Worm (Caenorhabditis elegans): ENCODE results near the gene grl-1.

Gene grl-1

DNA sequence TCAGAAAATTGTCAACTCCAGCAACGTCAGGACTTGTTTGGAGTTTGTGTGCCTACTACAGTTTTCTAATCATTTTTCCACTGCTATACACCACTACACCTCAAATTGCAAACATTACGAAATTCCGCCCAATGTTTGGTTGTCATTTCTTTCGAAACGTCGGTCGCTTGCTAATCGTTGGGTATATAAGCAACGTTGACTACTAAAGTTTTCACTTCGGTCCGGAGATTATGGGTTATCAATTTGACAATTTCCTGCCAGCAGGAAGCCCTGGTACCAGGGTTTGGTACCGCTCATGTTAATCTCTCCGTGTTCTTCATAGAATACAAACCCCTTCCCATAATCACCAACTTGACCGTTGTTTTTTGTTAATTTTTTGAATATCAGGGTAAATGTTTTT is 42.4 kb upstream of the grl-1 start:
- TF ChIP-seq snpc-4 (GFP tag; optimal IDR thresholded peaks at IDR 0.05) (peak; percentile 78), snpc-4 (tag; optimal IDR thresholded peaks at IDR 0.05) (peak; percentile 92 to 99 (median 98)), lin-40 (tag; optimal IDR thresholded peaks at IDR 0.05) (peak; percentile 53), ztf-25 (GFP tag; IDR thresholded peaks at IDR 0.05) (no peak), fkh-3 (tag; optimal IDR thresholded peaks at IDR 0.05) (no peak), F39B2.1 (GFP tag; IDR thresholded peaks at IDR 0.05) (no peak), let-607 (tag; optimal IDR thresholded peaks at IDR 0.05) (peak; percentile 37 to 75), F37B4.10 (GFP tag; IDR thresholded peaks at IDR 0.05) (no peak), mxl-1 (tag; optimal IDR thresholded peaks at IDR 0.05) (no peak), F49E8.2 (tag; optimal IDR thresholded peaks at IDR 0.05; ENCODE audit: insufficient read depth) (no peak), tbp1 (GFP tag; optimal IDR thresholded peaks at IDR 0.05) (peak; percentile 27), nhr-80 (tag; optimal IDR thresholded peaks at IDR 0.05) (peak; percentile 66), madf-10 (tag; optimal IDR thresholded peaks at IDR 0.05) (peak; percentile 35), pha-4 (tag; optimal IDR thresholded peaks at IDR 0.05) (peak; percentile 83), egl-44 (GFP tag; IDR thresholded peaks at IDR 0.05) (no peak), aptf-3 (GFP tag; IDR thresholded peaks at IDR 0.05) (no peak), B0261.1 (tag; optimal IDR thresholded peaks at IDR 0.05) (peak; percentile 54), lag-1 (GFP tag; IDR thresholded peaks at IDR 0.05) (no peak), gei-17 (GFP tag; optimal IDR thresholded peaks at IDR 0.05) (peak; percentile 14), ekl-4 (GFP tag; IDR thresholded peaks at IDR 0.05) (no peak), madf-3 (GFP tag; IDR thresholded peaks at IDR 0.05) (no peak), repo-1 (tag; optimal IDR thresholded peaks at IDR 0.05) (peak; percentile 63), cebp-1 (GFP tag; IDR thresholded peaks at IDR 0.05) (peak; percentile 83), cebp-1 (tag; optimal IDR thresholded peaks at IDR 0.05) (peak; percentile 95), F52B5.7 (tag; optimal IDR thresholded peaks at IDR 0.05) (no peak), attf-6 (GFP tag; IDR thresholded peaks at IDR 0.05) (no peak), rpc-1 (optimal IDR thresholded peaks at IDR 0.05) (peak; percentile 61), rpc-1 (tag; optimal IDR thresholded peaks at IDR 0.05) (peak; percentile 42), egl-18 (GFP tag; IDR thresholded peaks at IDR 0.05) (no peak), lin-54 (GFP tag; optimal IDR thresholded peaks at IDR 0.05) (peak; percentile 6), efl-1 (GFP tag; optimal IDR thresholded peaks at IDR 0.05) (no peak), T07F8.4 (tag; optimal IDR thresholded peaks at IDR 0.05) (no peak), aptf-2 (GFP tag; conservative IDR thresholded peaks at IDR 0.05) (no peak), nfyb-1 (GFP tag; IDR thresholded peaks at IDR 0.05) (peak; percentile 74), sdz-38 (tag; optimal IDR thresholded peaks at IDR 0.05) (no peak), unc-62 (GFP tag; optimal IDR thresholded peaks at IDR 0.05) (peak; percentile 51), rec-8 (tag; optimal IDR thresholded peaks at IDR 0.05) (no peak), madf-8 (GFP tag; conservative IDR thresholded peaks at IDR 0.05) (no peak), attf-5 (GFP tag; optimal IDR thresholded peaks at IDR 0.05) (peak; percentile 4), xnd-1 (tag; optimal IDR thresholded peaks at IDR 0.05) (no peak), zfh-2 (GFP tag; conservative IDR thresholded peaks at IDR 0.05) (no peak), ets-4 (GFP tag; optimal IDR thresholded peaks at IDR 0.05) (no peak), ZK185.1 (tag; optimal IDR thresholded peaks at IDR 0.05; ENCODE audit: poor library complexity, severe bottlenecking) (peak; percentile 50), hlh-12 (tag; optimal IDR thresholded peaks at IDR 0.05) (no peak), lsy-27 (tag; optimal IDR thresholded peaks at IDR 0.05; ENCODE audit: borderline replicate concordance, insufficient read depth) (no peak), ceh-40 (GFP tag; IDR thresholded peaks at IDR 0.05) (no peak), nhr-90 (tag; optimal IDR thresholded peaks at IDR 0.05) (peak; percentile 32)

Data from whole organism, young adult.